Fruit fly (Drosophila melanogaster) Kc167 (cell line): ENCODE measurements around the gene CG13315.

Experiments
- Myc ChIP-seq: fragments of >200 bp; optimal IDR thresholded peaks from 2 replicates; lab custom pipeline; 2017; ENCODE audit warnings: missing external identifiers
- Sin3A ChIP-seq: fragments of >200 bp; optimal IDR thresholded peaks from 2 replicates; lab custom pipeline; 2018; ENCODE audit warnings: missing external identifiers
- insv ChIP-seq: fragments of >200 bp; optimal IDR thresholded peaks from 3 replicates; lab custom pipeline; 2018; ENCODE audit warnings: missing external identifiers
- psq ChIP-seq: fragments of >200 bp; optimal IDR thresholded peaks from 2 replicates; lab custom pipeline; 2017; ENCODE audit warnings: missing external identifiers

DNA sequence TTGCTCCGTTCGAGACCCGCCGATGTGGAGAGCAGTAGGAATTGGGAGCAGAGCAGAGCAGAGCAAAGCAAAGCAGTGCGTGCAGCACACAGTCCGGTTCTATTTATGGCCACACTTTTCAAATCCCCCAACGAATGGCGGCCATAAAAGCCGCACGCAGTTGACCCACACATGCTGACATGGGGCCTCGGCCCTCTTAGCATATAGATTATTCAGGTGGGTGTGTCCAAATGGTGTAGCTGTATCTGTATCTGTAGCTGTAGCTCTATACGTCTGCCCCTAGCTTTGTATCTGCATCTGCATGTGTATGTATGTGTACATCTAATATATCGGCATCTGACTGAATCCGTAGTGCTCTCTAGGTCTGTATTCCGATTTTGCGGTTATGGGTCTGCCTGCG is 24.6 kb downstream of the CG13315 start:
- TF ChIP-seq psq, result no peak
- no peak for TF ChIP-seq Sin3A (lab: Kevin White, UChicago)
- TF ChIP-seq Myc (lab: Kevin White, UChicago), result no peak
- no peak for TF ChIP-seq insv (lab: Kevin White, UChicago)
